Fruit fly (Drosophila melanogaster) whole organism, embryonic: ENCODE results near the gene nop5.

Source experiments
- CG2678 ChIP-seq: fragments of 200-800 bp; sonication (Bioruptor generic); optimal IDR thresholded peaks from 3 replicates; lab custom pipeline; 2019; ENCODE audit warnings: missing biosample characterization, mild to moderate bottlenecking, missing genetic modification characterization, moderate library complexity

nop5 gene

DNA sequence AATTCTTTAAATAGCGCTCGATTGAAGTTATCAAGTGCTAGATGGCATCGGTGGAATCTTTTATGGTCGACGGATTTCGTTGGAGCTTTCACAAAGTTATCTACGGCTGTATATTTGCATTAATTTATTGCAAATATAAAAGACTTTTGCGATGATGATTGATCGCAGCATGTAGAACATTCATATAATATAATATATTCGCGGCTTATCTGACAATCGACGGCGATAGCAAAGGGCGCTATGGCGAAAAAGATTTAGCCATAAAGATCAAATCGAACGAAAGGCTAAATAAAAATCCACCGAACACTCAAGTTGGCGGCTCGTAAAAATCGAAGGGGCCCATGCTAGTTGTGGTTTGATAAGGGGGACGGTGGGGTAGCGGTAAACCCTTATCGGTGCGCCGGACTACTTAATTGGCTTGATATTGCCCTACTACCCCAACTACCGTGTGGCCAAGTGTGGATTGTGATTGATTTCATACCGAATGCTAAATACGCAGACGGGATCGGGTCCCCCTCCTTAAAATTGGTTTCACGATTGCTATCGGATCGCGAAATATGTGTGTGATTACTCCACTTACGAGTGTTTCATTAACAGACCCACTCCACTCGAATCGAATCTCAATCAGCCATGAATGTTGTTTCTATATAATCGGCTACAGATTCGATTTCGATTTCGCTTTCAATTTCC lies 50.2 kb downstream of the nop5 start (continued):
- TF ChIP-seq CG2678: peak; percentile 48
